Fruit fly (Drosophila melanogaster) whole organism, pupa: Measurements from ENCODE around the gene CG4896.

Experiments used
- CG14655 ChIP-seq: fragments of 200-800 bp; sonication (Bioruptor generic); optimal IDR thresholded peaks from 3 replicates; lab custom pipeline; 2017; ENCODE audit warnings: mild to moderate bottlenecking, missing biosample characterization, missing genetic modification reagents, missing genetic modification characterization
- CG17806 ChIP-seq: fragments of 200-800 bp; sonication (Bioruptor generic); optimal IDR thresholded peaks from 2 replicates; lab custom pipeline; 2018; ENCODE audit warnings: missing biosample characterization, mild to moderate bottlenecking, missing genetic modification characterization, moderate library complexity
- CG4496 ChIP-seq: fragments of 200-800 bp; sonication (Bioruptor generic); IDR thresholded peaks from 3 replicates; pipeline ENCODE4 v1.3.6; 2022; ENCODE audit warnings: missing biosample characterization, missing genetic modification characterization
- CG8301 ChIP-seq: fragments of 200-800 bp; sonication (Bioruptor generic); optimal IDR thresholded peaks from 2 replicates; lab custom pipeline; 2018; ENCODE audit warnings: missing biosample characterization, mild to moderate bottlenecking, missing genetic modification characterization
- CG9948 ChIP-seq: fragments of 200-800 bp; sonication (Bioruptor generic); optimal IDR thresholded peaks from 2 replicates; lab custom pipeline; 2018; ENCODE audit warnings: missing biosample characterization, mild to moderate bottlenecking, missing genetic modification characterization, moderate library complexity
- Pif1A ChIP-seq: fragments of 200-800 bp; sonication (Bioruptor generic); optimal IDR thresholded peaks from 3 replicates; lab custom pipeline; 2016; ENCODE audit warnings: missing biosample characterization, missing genetic modification characterization
- Pif1B ChIP-seq: fragments of 200-800 bp; sonication (Bioruptor generic); optimal IDR thresholded peaks from 3 replicates; lab custom pipeline; 2016; ENCODE audit warnings: missing biosample characterization, missing genetic modification characterization
- Snoo ChIP-seq: fragments of 200-800 bp; sonication (Bioruptor generic); optimal IDR thresholded peaks from 3 replicates; lab custom pipeline; 2017; ENCODE audit warnings: missing biosample characterization, mild to moderate bottlenecking, missing genetic modification characterization, inconsistent platforms
- fd96Ca ChIP-seq: fragments of 200-800 bp; sonication (Bioruptor generic); IDR thresholded peaks from 3 replicates; pipeline ENCODE4 v1.3.6; 2022; ENCODE audit warnings: missing biosample characterization, missing genetic modification characterization
- gl ChIP-seq: fragments of 200-800 bp; sonication (Bioruptor generic); optimal IDR thresholded peaks from 2 replicates; lab custom pipeline; 2018; ENCODE audit warnings: missing biosample characterization, mild to moderate bottlenecking, missing genetic modification characterization
- rn ChIP-seq: fragments of 200-800 bp; sonication (Bioruptor generic); IDR thresholded peaks from 2 replicates; pipeline ENCODE4 v1.3.6; 2022; ENCODE audit warnings: missing biosample characterization, missing genetic modification characterization

DNA sequence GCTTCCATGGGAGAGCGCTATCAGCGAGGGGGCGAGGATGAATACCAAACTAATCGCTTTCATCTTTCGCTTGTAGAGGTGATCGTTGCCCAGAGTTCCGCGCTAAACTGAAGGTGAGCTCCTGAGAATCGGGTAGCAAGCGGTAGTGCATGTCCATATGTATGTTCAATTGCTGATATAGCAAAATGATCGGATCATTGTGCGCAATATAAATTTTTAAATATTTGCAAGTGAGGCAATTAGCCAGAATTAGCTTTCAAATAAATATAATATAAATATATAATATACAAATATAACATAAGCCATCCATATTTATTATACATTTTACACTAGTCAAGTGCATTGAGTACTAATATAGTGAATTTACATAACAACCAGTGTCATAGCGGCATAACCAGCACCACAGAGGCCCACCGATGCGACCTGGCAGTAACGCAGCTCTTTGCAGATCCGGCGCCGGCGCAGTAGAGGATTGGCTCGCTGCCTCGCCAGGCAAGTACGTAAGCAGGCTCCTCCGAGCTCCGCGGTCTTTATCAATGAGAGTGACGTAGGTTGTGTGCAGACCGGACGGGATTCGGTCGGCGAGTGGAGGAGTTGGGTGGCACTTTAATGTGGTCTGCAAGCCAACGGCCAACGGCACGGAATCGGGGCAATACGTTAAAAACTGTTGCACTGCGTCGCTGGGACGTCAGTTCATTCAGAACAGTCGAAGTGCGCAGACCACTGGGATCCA lies 43.3 kb upstream of the CG4896 start, which contains the start of the genes Iris and CG4577:
- no peak for TF ChIP-seq Snoo (tag; lab: Kevin White, UChicago)
- no peak for TF ChIP-seq gl (tag; lab: Kevin White, UChicago)
- TF ChIP-seq Pif1A: no peak
- no peak for TF ChIP-seq Pif1B
- no peak for TF ChIP-seq CG8301 (tag; lab: Kevin White, UChicago)
- no peak for TF ChIP-seq CG14655
- TF ChIP-seq CG4496 (GFP tag; lab: Robert Waterston, UW): no peak
- no peak for TF ChIP-seq rn (GFP tag; lab: Robert Waterston, UW)
- TF ChIP-seq CG9948 (tag; lab: Kevin White, UChicago): no peak
- peak; percentile 2 for TF ChIP-seq CG17806 (tag; lab: Kevin White, UChicago)
- no peak for TF ChIP-seq fd96Ca (GFP tag; lab: Robert Waterston, UW)
